Worm (Caenorhabditis elegans) whole organism, L2 larva: Measurements from ENCODE around the gene gad-2.
A peak's percentile ranks its signal among the peaks of the same experiment; 100 is the strongest.

Experiments used
- C34F6.9 ChIP-seq: fragments of 150-350 bp; optimal IDR thresholded peaks from 2 replicates; lab custom pipeline; 2014; ENCODE audit warnings: missing biosample characterization, missing genetic modification characterization
- F13H6.1 ChIP-seq: sonication (generic microtip); optimal IDR thresholded peaks from 2 replicates; lab custom pipeline; 2016; ENCODE audit warnings: missing genetic modification characterization, missing compliant biosample characterization
- ZK546.5 ChIP-seq: sonication (generic microtip); optimal IDR thresholded peaks from 2 replicates; lab custom pipeline; 2017; ENCODE audit warnings: missing biosample characterization, missing genetic modification characterization
- alr-1 ChIP-seq: fragments of 150-350 bp; optimal IDR thresholded peaks from 2 replicates; lab custom pipeline; 2014; ENCODE audit warnings: missing biosample characterization, missing genetic modification characterization
- aly-2 ChIP-seq: fragments of 150-350 bp; optimal IDR thresholded peaks from 2 replicates; lab custom pipeline; 2014; ENCODE audit warnings: missing biosample characterization, missing genetic modification characterization
- ama-1 ChIP-seq: fragments of 150-350 bp; optimal IDR thresholded peaks from 2 replicates; lab custom pipeline; 2018; ENCODE audit warnings: inconsistent platforms
- blmp-1 ChIP-seq: sonication (generic microtip); optimal IDR thresholded peaks from 2 replicates; lab custom pipeline; 2017; ENCODE audit warnings: missing genetic modification characterization, mild to moderate bottlenecking, missing compliant biosample characterization, antibody characterized with exemption, moderate library complexity; ENCODE audit not compliant: insufficient read depth
- ceh-16 ChIP-seq: fragments of 150-350 bp; optimal IDR thresholded peaks from 2 replicates; lab custom pipeline; 2014; ENCODE audit warnings: missing biosample characterization, missing genetic modification characterization
- ceh-82 ChIP-seq: fragments of 150-350 bp; optimal IDR thresholded peaks from 2 replicates; lab custom pipeline; 2014; ENCODE audit warnings: missing biosample characterization, missing genetic modification characterization
- crh-2 ChIP-seq: sonication (generic microtip); optimal IDR thresholded peaks from 2 replicates; lab custom pipeline; 2017; ENCODE audit warnings: missing biosample characterization, missing genetic modification characterization
- egl-27 ChIP-seq: sonication (generic microtip); optimal IDR thresholded peaks from 3 replicates; lab custom pipeline; 2017; ENCODE audit warnings: missing biosample characterization, missing genetic modification reagents, missing genetic modification characterization
- elt-1 ChIP-seq: fragments of 150-350 bp; optimal IDR thresholded peaks from 2 replicates; lab custom pipeline; 2014; ENCODE audit warnings: missing biosample characterization, missing genetic modification characterization
- elt-3 ChIP-seq: sonication (generic microtip); optimal IDR thresholded peaks from 2 replicates; lab custom pipeline; 2017; ENCODE audit warnings: missing biosample characterization, missing genetic modification characterization
- fos-1 ChIP-seq: fragments of 150-350 bp; optimal IDR thresholded peaks from 2 replicates; lab custom pipeline; 2014; ENCODE audit warnings: missing biosample characterization, missing genetic modification characterization
- gmeb-1 ChIP-seq: fragments of 150-350 bp; optimal IDR thresholded peaks from 2 replicates; lab custom pipeline; 2014; ENCODE audit warnings: missing biosample characterization, missing genetic modification characterization
- lin-11 ChIP-seq: fragments of 150-350 bp; sonication (generic microtip); optimal IDR thresholded peaks from 2 replicates; lab custom pipeline; 2014; ENCODE audit warnings: missing biosample characterization, missing genetic modification characterization, inconsistent platforms, mixed read lengths
- lin-13 ChIP-seq: fragments of 150-350 bp; optimal IDR thresholded peaks from 2 replicates; lab custom pipeline; 2014; ENCODE audit warnings: missing biosample characterization, missing genetic modification reagents, missing genetic modification characterization
- lin-39 ChIP-seq: fragments of 150-350 bp; optimal IDR thresholded peaks from 2 replicates; lab custom pipeline; 2014; ENCODE audit warnings: missing biosample characterization, missing genetic modification reagents, missing genetic modification characterization
- lsy-2 ChIP-seq, 2 experiments: fragments of 150-350 bp in 1 of 2; sonication (generic microtip) in 1 of 2; optimal IDR thresholded peaks; 2 replicates each; lab custom pipeline; 2014 to 2017; ENCODE audit warnings: missing biosample characterization in 2 of 2, missing genetic modification characterization in 2 of 2
- mdl-1 ChIP-seq, 2 experiments: fragments of 150-350 bp in 1 of 2; sonication (generic microtip) in 1 of 2; optimal IDR thresholded peaks; 2 replicates each; lab custom pipeline; 2017; ENCODE audit warnings: missing biosample characterization in 2 of 2, missing genetic modification characterization in 2 of 2
- nhr-10 ChIP-seq: sonication (generic microtip); optimal IDR thresholded peaks from 2 replicates; lab custom pipeline; 2017; ENCODE audit warnings: missing biosample characterization, missing genetic modification characterization
- nhr-11 ChIP-seq: fragments of 150-350 bp; optimal IDR thresholded peaks from 2 replicates; lab custom pipeline; 2014; ENCODE audit warnings: missing biosample characterization, missing genetic modification characterization
- nhr-12 ChIP-seq: fragments of 150-350 bp; optimal IDR thresholded peaks from 2 replicates; lab custom pipeline; 2014; ENCODE audit warnings: missing biosample characterization, missing genetic modification characterization
- nhr-129 ChIP-seq: fragments of 150-350 bp; optimal IDR thresholded peaks from 2 replicates; lab custom pipeline; 2014; ENCODE audit warnings: missing biosample characterization, missing genetic modification characterization
- nhr-21 ChIP-seq: fragments of 150-350 bp; optimal IDR thresholded peaks from 2 replicates; lab custom pipeline; 2014; ENCODE audit warnings: missing biosample characterization, missing genetic modification characterization
- nhr-23 ChIP-seq: fragments of 150-350 bp; optimal IDR thresholded peaks from 2 replicates; lab custom pipeline; 2014; ENCODE audit warnings: missing biosample characterization, missing genetic modification reagents, missing genetic modification characterization
- nhr-237 ChIP-seq: fragments of 150-350 bp; optimal IDR thresholded peaks from 2 replicates; lab custom pipeline; 2014; ENCODE audit warnings: missing biosample characterization, missing genetic modification characterization
- nhr-25 ChIP-seq: fragments of 150-350 bp; sonication (generic microtip); optimal IDR thresholded peaks from 3 replicates; lab custom pipeline; 2014; ENCODE audit warnings: missing biosample characterization, missing genetic modification characterization
- nhr-6 ChIP-seq: fragments of 150-350 bp; optimal IDR thresholded peaks from 2 replicates; lab custom pipeline; 2014; ENCODE audit warnings: missing biosample characterization, missing genetic modification characterization
- nhr-77 ChIP-seq: fragments of 150-350 bp; optimal IDR thresholded peaks from 2 replicates; lab custom pipeline; 2014; ENCODE audit warnings: missing biosample characterization, missing genetic modification characterization
- skn-1 ChIP-seq: sonication (generic microtip); optimal IDR thresholded peaks from 2 replicates; lab custom pipeline; 2017; ENCODE audit warnings: missing biosample characterization, missing genetic modification characterization
- sma-3 ChIP-seq: sonication (generic microtip); optimal IDR thresholded peaks from 2 replicates; lab custom pipeline; 2016; ENCODE audit warnings: missing genetic modification reagents, missing genetic modification characterization, missing compliant biosample characterization
- sma-9 ChIP-seq, 2 experiments: fragments of 150-350 bp in 1 of 2; sonication (generic microtip) in 1 of 2; optimal IDR thresholded peaks; 2 replicates each; lab custom pipeline; 2014 to 2016; ENCODE audit warnings: missing genetic modification characterization in 2 of 2, mild to moderate bottlenecking in 1 of 2, missing biosample characterization in 1 of 2, missing compliant biosample characterization in 1 of 2, missing genetic modification reagents in 1 of 2, moderate library complexity in 1 of 2
- snpc-4 ChIP-seq: fragments of 150-350 bp; optimal IDR thresholded peaks from 2 replicates; lab custom pipeline; 2014; ENCODE audit warnings: missing biosample characterization, missing genetic modification characterization
- unc-55 ChIP-seq: fragments of 150-350 bp; sonication (generic microtip); optimal IDR thresholded peaks from 3 replicates; lab custom pipeline; 2014; ENCODE audit warnings: missing biosample characterization, missing genetic modification reagents, missing genetic modification characterization
- unc-62 ChIP-seq: fragments of 150-350 bp; optimal IDR thresholded peaks from 2 replicates; lab custom pipeline; 2014; ENCODE audit warnings: missing biosample characterization, missing genetic modification reagents, missing genetic modification characterization
- zag-1 ChIP-seq: fragments of 150-350 bp; optimal IDR thresholded peaks from 2 replicates; lab custom pipeline; 2014; ENCODE audit warnings: missing biosample characterization, missing genetic modification characterization
- ztf-1 ChIP-seq: fragments of 200-800 bp; sonication (Bioruptor generic); conservative IDR thresholded peaks from 2 replicates; pipeline ENCODE4 v1.3.6; 2022; ENCODE audit warnings: missing genetic modification characterization, missing compliant biosample characterization
- ztf-4 ChIP-seq: fragments of 150-350 bp; optimal IDR thresholded peaks from 2 replicates; lab custom pipeline; 2014; ENCODE audit warnings: missing biosample characterization, missing genetic modification characterization

Gene gad-2

ce11 chrX:7424813-7425212, 31.5 kb downstream of the gad-2 start, which contains the start of gene mnm-2:
TSS of gene mnm-2 (minus strand) at chrX:7424913.
- TF ChIP-seq zag-1 (tag; lab: Kevin White, UChicago) (no peak), unc-62 (GFP tag; lab: Kevin White, UChicago) (no peak), C34F6.9 (tag; lab: Kevin White, UChicago) (no peak), lsy-2 (tag; optimal IDR thresholded peaks at IDR 0.05; lab: Kevin White, UChicago) (no peak), nhr-21 (tag; lab: Kevin White, UChicago) (no peak), lin-39 (tag; lab: Kevin White, UChicago) (no peak), ztf-4 (tag; lab: Kevin White, UChicago) (no peak), sma-3 (GFP tag; lab: Kevin White, UChicago) (no peak), nhr-129 (no peak), gmeb-1 (tag; lab: Kevin White, UChicago) (no peak)

- TF ChIP-seq nhr-25 (tag; lab: Kevin White, UChicago), result peak; percentile 68
- no peak for TF ChIP-seq ztf-1 (GFP tag; lab: Robert Waterston, UW)
- no peak for TF ChIP-seq unc-62 (GFP tag; lab: Kevin White, UChicago)
- peak; percentile 63 for TF ChIP-seq blmp-1 (tag; lab: Kevin White, UChicago)
- TF ChIP-seq nhr-129, result no peak
- peak; percentile 52 for TF ChIP-seq sma-3 (GFP tag; lab: Kevin White, UChicago)
- no peak for TF ChIP-seq lin-39 (tag; lab: Kevin White, UChicago)
- no peak for TF ChIP-seq nhr-12 (tag; lab: Kevin White, UChicago)
- no peak for TF ChIP-seq ZK546.5 (tag; lab: Kevin White, UChicago)
- TF ChIP-seq nhr-237 (tag; lab: Kevin White, UChicago), result no peak
- no peak for TF ChIP-seq snpc-4
- peak; percentile 35 for TF ChIP-seq ceh-16 (tag; lab: Kevin White, UChicago)
- peak; percentile 32 for TF ChIP-seq nhr-21 (tag; lab: Kevin White, UChicago)
- no peak for TF ChIP-seq nhr-23
- no peak for TF ChIP-seq F13H6.1 (tag; lab: Kevin White, UChicago)
- TF ChIP-seq egl-27, result no peak
- peak; percentile 12 for TF ChIP-seq fos-1 (tag; lab: Kevin White, UChicago)
- no peak for TF ChIP-seq nhr-11 (tag; lab: Kevin White, UChicago)
Observed at ce11 chrX:7430483-7430882, 37.2 kb downstream of the gad-2 start.

DNA sequence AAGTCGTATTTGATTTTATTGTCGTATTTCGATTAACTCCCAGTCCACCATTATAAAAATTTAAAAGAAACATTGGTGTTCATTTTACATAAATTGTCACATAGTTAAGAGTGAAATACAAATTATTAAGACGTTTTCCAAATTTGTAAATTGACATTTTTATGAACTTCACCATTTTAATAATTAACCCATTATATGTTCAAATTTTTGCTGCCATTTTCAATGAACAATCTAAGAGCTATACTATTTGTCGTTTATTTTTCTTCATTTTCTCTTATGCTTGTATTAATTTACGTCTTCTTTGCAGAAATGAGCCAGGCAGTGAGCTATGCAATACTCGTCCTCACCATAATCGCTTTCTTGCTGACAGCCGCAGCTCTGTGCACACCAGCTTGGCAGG, 37.9 kb downstream of the gad-2 start, which contains the start of gene clc-2:
Gene clc-2 (plus strand): TSS at position 301 of the 400 bp plus-strand sequence.
- no peak for TF ChIP-seq lin-13
- no peak for TF ChIP-seq sma-9 (GFP tag; optimal IDR thresholded peaks at IDR 0.05; lab: Kevin White, UChicago)
- no peak for TF ChIP-seq sma-9 (tag; optimal IDR thresholded peaks at IDR 0.05; lab: Kevin White, UChicago)
- no peak for TF ChIP-seq elt-3 (tag; lab: Kevin White, UChicago)
- TF ChIP-seq sma-3 (GFP tag; lab: Kevin White, UChicago), result no peak
- TF ChIP-seq nhr-21 (tag; lab: Kevin White, UChicago), result no peak
- TF ChIP-seq lsy-2 (tag; optimal IDR thresholded peaks at IDR 0.05; lab: Kevin White, UChicago), result no peak

DNA sequence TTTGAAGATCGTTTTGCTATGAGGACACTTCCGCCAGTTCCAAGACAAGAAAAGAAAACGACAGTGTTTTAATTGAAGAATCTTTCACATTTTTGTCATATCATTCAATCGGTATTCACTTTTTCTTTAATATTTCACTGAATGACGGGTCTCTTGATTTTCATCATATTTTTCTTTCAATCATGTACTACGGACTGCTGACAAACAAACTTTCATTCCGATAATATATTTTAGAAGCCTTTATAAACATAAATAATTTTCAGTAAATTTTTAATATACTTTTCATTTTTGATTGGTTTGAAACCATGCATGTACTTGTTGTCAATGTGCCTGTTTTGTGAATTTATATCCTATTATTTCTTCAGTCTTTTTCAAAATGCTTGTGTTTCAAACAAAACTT, 40.0 kb downstream of the gad-2 start, which contains the start of gene clc-5:
Gene clc-5 (plus strand): TSS at position 301 of the 400 bp plus-strand sequence.
- TF ChIP-seq ceh-82 (tag; lab: Kevin White, UChicago), result no peak
- no peak for TF ChIP-seq unc-62 (GFP tag; lab: Kevin White, UChicago)
- no peak for TF ChIP-seq nhr-11 (tag; lab: Kevin White, UChicago)
- TF ChIP-seq nhr-129, result no peak
- TF ChIP-seq blmp-1 (tag; lab: Kevin White, UChicago), result no peak
- no peak for TF ChIP-seq zag-1 (tag; lab: Kevin White, UChicago)
- no peak for TF ChIP-seq nhr-6 (tag; lab: Kevin White, UChicago)
- no peak for TF ChIP-seq ama-1
- TF ChIP-seq skn-1, result no peak
- no peak for TF ChIP-seq nhr-23
- TF ChIP-seq snpc-4, result no peak
- no peak for TF ChIP-seq lin-11 (tag; lab: Kevin White, UChicago)
- no peak for TF ChIP-seq elt-3 (tag; lab: Kevin White, UChicago)
- no peak for TF ChIP-seq C34F6.9 (tag; lab: Kevin White, UChicago)
- TF ChIP-seq, all 48 proteins: peak for 0

ce11 chrX:7436912-7437311, 43.6 kb downstream of the gad-2 start:
- TF ChIP-seq ceh-16 (tag; lab: Kevin White, UChicago) (no peak), nhr-6 (tag; lab: Kevin White, UChicago) (no peak), lin-11 (tag; lab: Kevin White, UChicago) (no peak), gmeb-1 (tag; lab: Kevin White, UChicago) (no peak), unc-55 (GFP tag; lab: Kevin White, UChicago) (no peak), skn-1 (no peak), ceh-82 (tag; lab: Kevin White, UChicago) (no peak), unc-62 (GFP tag; lab: Kevin White, UChicago) (no peak), nhr-25 (tag; lab: Kevin White, UChicago) (peak; percentile 64), ztf-4 (tag; lab: Kevin White, UChicago) (no peak), ZK546.5 (tag; lab: Kevin White, UChicago) (no peak), nhr-11 (tag; lab: Kevin White, UChicago) (no peak), sma-9 (GFP tag; optimal IDR thresholded peaks at IDR 0.05; lab: Kevin White, UChicago) (peak; percentile 31), sma-9 (tag; optimal IDR thresholded peaks at IDR 0.05; lab: Kevin White, UChicago) (no peak), nhr-77 (no peak), ztf-1 (GFP tag; lab: Robert Waterston, UW) (no peak), alr-1 (tag; lab: Kevin White, UChicago) (no peak), sma-3 (GFP tag; lab: Kevin White, UChicago) (peak; percentile 6), nhr-129 (peak; percentile 15), crh-2 (tag; lab: Kevin White, UChicago) (no peak), lin-13 (no peak), fos-1 (tag; lab: Kevin White, UChicago) (no peak), nhr-10 (tag; lab: Kevin White, UChicago) (no peak), mdl-1 (tag; optimal IDR thresholded peaks at IDR 0.05; lab: Kevin White, UChicago) (no peak), F13H6.1 (tag; lab: Kevin White, UChicago) (no peak), nhr-237 (tag; lab: Kevin White, UChicago) (no peak), zag-1 (tag; lab: Kevin White, UChicago) (no peak), elt-1 (tag; lab: Kevin White, UChicago) (no peak), aly-2 (tag; lab: Kevin White, UChicago) (no peak)
